Worm (Caenorhabditis elegans): ENCODE measurements around the gene str-5.

DNA sequence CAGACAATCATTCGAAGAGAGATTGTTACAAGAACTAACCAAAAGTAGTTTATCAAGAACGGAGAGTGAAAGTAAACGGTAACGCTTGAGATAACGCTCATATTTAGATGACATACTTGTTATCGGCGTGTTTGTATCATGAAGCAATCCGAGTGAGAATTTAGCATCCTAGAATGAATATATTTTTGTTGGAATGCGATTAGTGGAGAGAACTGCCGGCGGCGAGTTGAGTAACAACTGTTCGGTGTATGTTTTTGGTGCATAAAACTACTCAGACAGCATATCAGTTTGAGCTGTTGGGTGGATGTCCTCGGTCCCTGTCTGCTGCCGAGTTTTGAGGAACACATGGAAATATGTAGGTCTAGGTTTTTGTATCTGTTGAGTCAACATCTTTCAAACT lies 19.5 kb upstream of the str-5 start, which contains the start of gene T23D5.3:
- TF ChIP-seq tbx-37 (GFP tag; conservative IDR thresholded peaks at IDR 0.05), result no peak
- TF ChIP-seq ama-1 (optimal IDR thresholded peaks at IDR 0.05), result no peak
- no peak for TF ChIP-seq hnd-1 (tag; optimal IDR thresholded peaks at IDR 0.05)

Measured in whole organism, early embryonic.